2 fruit fly cellular contexts compared by ENCODE assay signal in genomic region chrX:4113698-4114216, dm6.
TF ChIP-seq lines count a peak whose summit lies in the region.

Gene dgt4 (plus strand): TSS chrX:4113701.
Gene Nsun2 (minus strand): TSS chrX:4113734.

TF ChIP-seq in whole organism, embryonic, 481 proteins besides CTCF, POLR2A, EP300 and RAD21 (continued from another document and continues in another):
- TF ChIP-seq CG3995 (GFP tag; optimal IDR thresholded peaks at IDR 0.05; lab: Kevin White, UChicago) (peak; percentile 21), E2f1 (GFP tag; IDR thresholded peaks at IDR 0.05; lab: Robert Waterston, UW) (no peak), h (optimal IDR thresholded peaks at IDR 0.05; lab: Kevin White, UChicago) (no peak), Abd-B (GFP tag; optimal IDR thresholded peaks at IDR 0.05; lab: Kevin White, UChicago) (no peak), run (tag; optimal IDR thresholded peaks at IDR 0.05; lab: Kevin White, UChicago) (no peak), CG10462 (GFP tag; optimal IDR thresholded peaks at IDR 0.05; lab: Kevin White, UChicago) (no peak), CG8281 (tag; optimal IDR thresholded peaks at IDR 0.05; lab: Kevin White, UChicago) (no peak), CG7745 (tag; optimal IDR thresholded peaks at IDR 0.05; lab: Kevin White, UChicago) (no peak), CG7963 (GFP tag; IDR thresholded peaks at IDR 0.05; lab: Robert Waterston, UW; ENCODE audit: partially characterized antibody) (no peak), CG4360 (GFP tag; IDR thresholded peaks at IDR 0.05; lab: Robert Waterston, UW) (no peak), CG15601 (tag; optimal IDR thresholded peaks at IDR 0.05; lab: Kevin White, UChicago) (no peak), pzg (GFP tag; optimal IDR thresholded peaks at IDR 0.05; lab: Kevin White, UChicago) (peak; percentile 22), ac (GFP tag; optimal IDR thresholded peaks at IDR 0.05; lab: Kevin White, UChicago) (no peak), unc-4 (GFP tag; IDR thresholded peaks at IDR 0.05; lab: Robert Waterston, UW; ENCODE audit: partially characterized antibody) (peak; percentile 64; the same call in 1 of the 2 replicates), CG2120 (GFP tag; optimal IDR thresholded peaks at IDR 0.05; lab: Kevin White, UChicago) (peak; percentile 37), hbn (GFP tag; IDR thresholded peaks at IDR 0.05; lab: Robert Waterston, UW; ENCODE audit: partially characterized antibody) (0 out of 2 replicates have a peak, but pooled peaks have one; percentile 15), mld (GFP tag; IDR thresholded peaks at IDR 0.05; lab: Robert Waterston, UW; ENCODE audit: partially characterized antibody) (no peak), dati (GFP tag; IDR thresholded peaks at IDR 0.05; lab: Robert Waterston, UW) (no peak), Sox102F (GFP tag; optimal IDR thresholded peaks at IDR 0.05; lab: Kevin White, UChicago) (no peak), CG17568 (GFP tag; optimal IDR thresholded peaks at IDR 0.05; lab: Kevin White, UChicago) (no peak), p53 (GFP tag; optimal IDR thresholded peaks at IDR 0.05; lab: Kevin White, UChicago) (no peak), CG13287 (GFP tag; IDR thresholded peaks at IDR 0.05; lab: Robert Waterston, UW; ENCODE audit: partially characterized antibody) (peak; percentile 69), CG31365 (tag; optimal IDR thresholded peaks at IDR 0.05; lab: Kevin White, UChicago) (no peak), CG10543 (GFP tag; optimal IDR thresholded peaks at IDR 0.05; lab: Kevin White, UChicago) (no peak), caup (GFP tag; optimal IDR thresholded peaks at IDR 0.05; lab: Kevin White, UChicago; ENCODE audit: severe bottlenecking) (no peak), Nf-YC (tag; optimal IDR thresholded peaks at IDR 0.05; lab: Kevin White, UChicago) (no peak), sr (GFP tag; IDR thresholded peaks at IDR 0.05; lab: Robert Waterston, UW) (no peak), CG9876 (GFP tag; optimal IDR thresholded peaks at IDR 0.05; lab: Kevin White, UChicago) (no peak), crp (GFP tag; optimal IDR thresholded peaks at IDR 0.05; lab: Kevin White, UChicago) (no peak), CG43689 (GFP tag; IDR thresholded peaks at IDR 0.05; lab: Robert Waterston, UW) (no peak), dmrt11E (tag; optimal IDR thresholded peaks at IDR 0.05; lab: Kevin White, UChicago) (no peak), peb (GFP tag; IDR thresholded peaks at IDR 0.05; lab: Robert Waterston, UW) (no peak), CG10565 (GFP tag; optimal IDR thresholded peaks at IDR 0.05; lab: Kevin White, UChicago) (no peak), CG6254 (GFP tag; optimal IDR thresholded peaks at IDR 0.05; lab: Kevin White, UChicago) (no peak), wek (GFP tag; optimal IDR thresholded peaks at IDR 0.05; lab: Kevin White, UChicago) (no peak), CG3281 (GFP tag; optimal IDR thresholded peaks at IDR 0.05; lab: Kevin White, UChicago) (no peak), jing (GFP tag; optimal IDR thresholded peaks at IDR 0.05; lab: Kevin White, UChicago) (no peak), CG12219 (GFP tag; optimal IDR thresholded peaks at IDR 0.05; lab: Kevin White, UChicago) (no peak), Myb (GFP tag; optimal IDR thresholded peaks at IDR 0.05; lab: Kevin White, UChicago) (peak; percentile 31), nom (GFP tag; optimal IDR thresholded peaks at IDR 0.05; lab: Kevin White, UChicago) (no peak), CG32772 (GFP tag; IDR thresholded peaks at IDR 0.05; lab: Robert Waterston, UW) (no peak), CG6765 (GFP tag; optimal IDR thresholded peaks at IDR 0.05; lab: Kevin White, UChicago) (no peak), sens-2 (GFP tag; IDR thresholded peaks at IDR 0.05; lab: Robert Waterston, UW) (no peak), ATbp (GFP tag; optimal IDR thresholded peaks at IDR 0.05; lab: Kevin White, UChicago) (no peak), CG9609 (GFP tag; optimal IDR thresholded peaks at IDR 0.05; lab: Kevin White, UChicago) (peak; percentile 17), CG7556 (GFP tag; optimal IDR thresholded peaks at IDR 0.05; lab: Kevin White, UChicago) (no peak), ERR (GFP tag; optimal IDR thresholded peaks at IDR 0.05; lab: Kevin White, UChicago) (no peak), HmgZ (tag; optimal IDR thresholded peaks at IDR 0.05; lab: Kevin White, UChicago) (no peak), E2f2 (GFP tag; IDR thresholded peaks at IDR 0.05; lab: Robert Waterston, UW) (peak; percentile 60), pita (GFP tag; optimal IDR thresholded peaks at IDR 0.05; lab: Kevin White, UChicago) (no peak), D19B (GFP tag; optimal IDR thresholded peaks at IDR 0.05; lab: Kevin White, UChicago) (no peak), CHES-1-like (GFP tag; optimal IDR thresholded peaks at IDR 0.05; lab: Kevin White, UChicago) (no peak), mirr (GFP tag; optimal IDR thresholded peaks at IDR 0.05; lab: Kevin White, UChicago) (no peak), CG1832 (GFP tag; optimal IDR thresholded peaks at IDR 0.05; lab: Kevin White, UChicago) (no peak), zf30C (GFP tag; optimal IDR thresholded peaks at IDR 0.05; lab: Kevin White, UChicago) (no peak), CG12659 (GFP tag; optimal IDR thresholded peaks at IDR 0.05; lab: Kevin White, UChicago) (peak; percentile 32), CG13424 (tag; optimal IDR thresholded peaks at IDR 0.05; lab: Kevin White, UChicago) (no peak), Meics (GFP tag; optimal IDR thresholded peaks at IDR 0.05; lab: Kevin White, UChicago) (no peak), B-H1 (GFP tag; IDR thresholded peaks at IDR 0.05; lab: Robert Waterston, UW) (no peak), CoRest (tag; optimal IDR thresholded peaks at IDR 0.05; lab: Kevin White, UChicago) (no peak), toy (GFP tag; IDR thresholded peaks at IDR 0.05; lab: Robert Waterston, UW) (no peak), nau (GFP tag; optimal IDR thresholded peaks at IDR 0.05; lab: Kevin White, UChicago) (no peak), Rfx (GFP tag; IDR thresholded peaks at IDR 0.05; lab: Robert Waterston, UW) (no peak), MESR4 (GFP tag; optimal IDR thresholded peaks at IDR 0.05; lab: Kevin White, UChicago) (no peak), al (GFP tag; IDR thresholded peaks at IDR 0.05; lab: Robert Waterston, UW) (no peak), pum (GFP tag; optimal IDR thresholded peaks at IDR 0.05; lab: Kevin White, UChicago) (no peak), CG33557 (GFP tag; optimal IDR thresholded peaks at IDR 0.05; lab: Kevin White, UChicago) (no peak), CG15696 (tag; optimal IDR thresholded peaks at IDR 0.05; lab: Kevin White, UChicago) (no peak), CG2116 (GFP tag; optimal IDR thresholded peaks at IDR 0.05; lab: Kevin White, UChicago) (peak; percentile 54)

TF ChIP-seq in whole organism, prepupa, 60 proteins besides CTCF, POLR2A, EP300 and RAD21 (continued from another document):
- TF ChIP-seq fd85E (GFP tag; optimal IDR thresholded peaks at IDR 0.05; lab: Kevin White, UChicago) (no peak), CG7368 (GFP tag; optimal IDR thresholded peaks at IDR 0.05; lab: Kevin White, UChicago) (no peak), Ets96B (tag; optimal IDR thresholded peaks at IDR 0.05; lab: Kevin White, UChicago) (no peak), CG6276 (GFP tag; optimal IDR thresholded peaks at IDR 0.05; lab: Kevin White, UChicago) (no peak), Smox (GFP tag; optimal IDR thresholded peaks at IDR 0.05; lab: Kevin White, UChicago) (no peak), CG11294 (GFP tag; IDR thresholded peaks at IDR 0.05; lab: Robert Waterston, UW) (no peak), topi (GFP tag; optimal IDR thresholded peaks at IDR 0.05; lab: Kevin White, UChicago) (peak; percentile 27), svp (GFP tag; lab: Kevin White, UChicago) (peak; percentile 16), Sox14 (GFP tag; optimal IDR thresholded peaks at IDR 0.05; lab: Kevin White, UChicago) (peak; percentile 10), Met (GFP tag; optimal IDR thresholded peaks at IDR 0.05; lab: Kevin White, UChicago) (peak; percentile 45), CG1621 (tag; optimal IDR thresholded peaks at IDR 0.05; lab: Kevin White, UChicago) (no peak), CG3032 (tag; optimal IDR thresholded peaks at IDR 0.05; lab: Kevin White, UChicago) (no peak), Sox15 (GFP tag; optimal IDR thresholded peaks at IDR 0.05; lab: Kevin White, UChicago) (no peak), fkh (GFP tag; optimal IDR thresholded peaks at IDR 0.05; lab: Kevin White, UChicago) (peak; percentile 7), cyc (GFP tag; optimal IDR thresholded peaks at IDR 0.05; lab: Kevin White, UChicago) (peak; percentile 29), ss (GFP tag; optimal IDR thresholded peaks at IDR 0.05; lab: Kevin White, UChicago) (no peak), CG8319 (GFP tag; optimal IDR thresholded peaks at IDR 0.05; lab: Kevin White, UChicago) (no peak), dsx (GFP tag; optimal IDR thresholded peaks at IDR 0.05; lab: Kevin White, UChicago; ENCODE audit: poor library complexity, severe bottlenecking) (no peak), eg (GFP tag; IDR thresholded peaks at IDR 0.05; lab: Robert Waterston, UW) (no peak), acj6 (GFP tag; optimal IDR thresholded peaks at IDR 0.05; lab: Kevin White, UChicago) (peak; percentile 28), esn (GFP tag; optimal IDR thresholded peaks at IDR 0.05; lab: Kevin White, UChicago) (peak; percentile 45)
